Fruit fly (Drosophila melanogaster): Measurements from ENCODE around the gene CG16710.

Gene CG16710

DNA sequence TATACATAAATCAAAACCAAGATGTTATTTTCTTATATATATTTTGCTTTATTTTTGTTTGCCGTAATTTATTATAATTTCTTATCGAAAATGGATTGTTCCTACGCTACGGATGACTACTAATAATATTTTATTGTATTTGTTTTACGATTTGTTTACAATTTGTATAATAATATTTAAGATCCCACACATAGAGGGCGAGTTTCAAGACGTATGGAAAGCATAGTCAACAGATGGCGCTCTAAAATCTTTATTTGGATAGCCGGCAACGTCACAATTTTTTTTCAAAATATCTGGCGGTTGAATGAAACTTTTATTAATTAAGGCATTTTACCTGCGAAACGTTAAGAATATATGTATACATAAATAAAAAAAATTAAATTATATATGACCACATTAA is 39.6 kb downstream of the CG16710 start (continued):
- TF ChIP-seq CG3919 (GFP tag; optimal IDR thresholded peaks at IDR 0.05) (no peak), CG8319 (GFP tag; optimal IDR thresholded peaks at IDR 0.05) (no peak), topi (GFP tag; optimal IDR thresholded peaks at IDR 0.05) (no peak), svp (GFP tag) (peak; percentile 65), CG6854 (GFP tag; optimal IDR thresholded peaks at IDR 0.05) (no peak), CG8632 (GFP tag; optimal IDR thresholded peaks at IDR 0.05) (no peak), Sox102F (GFP tag; optimal IDR thresholded peaks at IDR 0.05) (no peak), CG8119 (GFP tag; IDR thresholded peaks at IDR 0.05) (no peak), net (GFP tag; optimal IDR thresholded peaks at IDR 0.05) (no peak), cyc (GFP tag; optimal IDR thresholded peaks at IDR 0.05) (peak; percentile 7), CG3032 (tag; optimal IDR thresholded peaks at IDR 0.05) (peak; percentile 20), esn (GFP tag; optimal IDR thresholded peaks at IDR 0.05) (no peak), vri (GFP tag; optimal IDR thresholded peaks at IDR 0.05) (no peak), lz (GFP tag; optimal IDR thresholded peaks at IDR 0.05) (peak; percentile 18), spab (GFP tag; optimal IDR thresholded peaks at IDR 0.05) (no peak), Sox15 (GFP tag; optimal IDR thresholded peaks at IDR 0.05) (no peak), Sox14 (GFP tag; optimal IDR thresholded peaks at IDR 0.05) (no peak), dac (GFP tag; optimal IDR thresholded peaks at IDR 0.05) (no peak), Eip93F (GFP tag; optimal IDR thresholded peaks at IDR 0.05) (no peak), CG11294 (GFP tag; IDR thresholded peaks at IDR 0.05) (no peak), CG11762 (GFP tag; optimal IDR thresholded peaks at IDR 0.05; ENCODE audit: insufficient read depth) (no peak), Hr39 (GFP tag; optimal IDR thresholded peaks at IDR 0.05) (peak; percentile 13), CG4318 (GFP tag; optimal IDR thresholded peaks at IDR 0.05) (no peak)

DNA sequence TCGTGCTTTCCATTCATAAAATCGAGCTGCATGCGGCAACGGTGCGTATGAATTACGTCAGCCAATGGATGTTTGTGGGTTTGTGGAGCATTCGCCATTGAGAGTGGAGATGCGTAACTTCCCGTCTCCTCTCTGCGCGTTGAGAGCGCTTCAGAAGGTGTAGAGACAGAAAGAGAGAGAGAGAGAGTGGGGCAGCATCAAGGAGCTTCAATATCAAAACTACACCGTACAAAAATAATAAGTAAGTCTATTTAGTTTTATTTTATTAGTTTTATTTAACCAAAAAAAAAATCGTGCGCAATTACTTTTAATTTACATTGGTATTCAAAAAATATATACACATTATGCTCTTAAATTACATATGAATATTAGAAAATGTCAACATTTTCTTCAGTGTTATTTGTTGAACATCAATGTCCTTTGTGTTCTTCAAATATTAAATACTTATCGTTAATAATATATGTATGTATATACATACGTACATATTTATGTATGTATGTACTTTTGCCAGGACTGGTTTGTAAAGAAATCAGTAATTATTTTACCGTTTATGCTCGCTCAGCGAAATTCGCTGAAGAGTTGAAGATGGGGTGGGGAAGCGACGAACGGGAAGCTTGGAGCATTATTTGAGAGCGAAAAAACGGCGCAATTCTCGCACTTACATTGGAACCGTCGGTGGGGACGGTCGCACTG is 40.5 kb downstream of the CG16710 start, which contains the start of gene CG10365:
CG10365 (plus strand) TSS at position 652 of the 693 bp plus-strand sequence.
- TF ChIP-seq CG10669 (GFP tag; optimal IDR thresholded peaks at IDR 0.05) (peak; percentile 63), pdm3 (GFP tag; optimal IDR thresholded peaks at IDR 0.05) (peak; percentile 79), Blimp-1 (GFP tag; optimal IDR thresholded peaks at IDR 0.05) (peak; percentile 59), CG7368 (GFP tag; optimal IDR thresholded peaks at IDR 0.05) (peak; percentile 89), CG9139 (GFP tag; optimal IDR thresholded peaks at IDR 0.05) (peak; percentile 55), fkh (GFP tag; optimal IDR thresholded peaks at IDR 0.05) (no peak), CG15336 (GFP tag; IDR thresholded peaks at IDR 0.05) (peak; percentile 97), Sox14 (GFP tag; optimal IDR thresholded peaks at IDR 0.05) (peak; percentile 57), spab (GFP tag; optimal IDR thresholded peaks at IDR 0.05) (peak; percentile 81), ss (GFP tag; optimal IDR thresholded peaks at IDR 0.05) (peak; percentile 83 to 86), CG34406 (GFP tag; optimal IDR thresholded peaks at IDR 0.05) (peak; percentile 96), CG11762 (GFP tag; optimal IDR thresholded peaks at IDR 0.05; ENCODE audit: insufficient read depth) (peak; percentile 89), Ets21C (GFP tag; optimal IDR thresholded peaks at IDR 0.05) (no peak), CG16779 (tag; optimal IDR thresholded peaks at IDR 0.05) (peak; percentile 67), Eip75B (GFP tag; optimal IDR thresholded peaks at IDR 0.05) (peak; percentile 80), Hr39 (GFP tag; optimal IDR thresholded peaks at IDR 0.05) (peak; percentile 32), CG8319 (GFP tag; optimal IDR thresholded peaks at IDR 0.05) (peak; percentile 79), esn (GFP tag; optimal IDR thresholded peaks at IDR 0.05) (peak; percentile 92), eg (GFP tag; IDR thresholded peaks at IDR 0.05) (peak; percentile 95), vri (GFP tag; optimal IDR thresholded peaks at IDR 0.05) (peak; percentile 92), CG6854 (GFP tag; optimal IDR thresholded peaks at IDR 0.05) (peak; percentile 14), fd85E (GFP tag; optimal IDR thresholded peaks at IDR 0.05) (peak; percentile 81), fd59A (GFP tag; optimal IDR thresholded peaks at IDR 0.05) (peak; percentile 64), CG3919 (GFP tag; optimal IDR thresholded peaks at IDR 0.05) (peak; percentile 92), Sox102F (GFP tag; optimal IDR thresholded peaks at IDR 0.05) (peak; percentile 68), CG31627 (GFP tag; optimal IDR thresholded peaks at IDR 0.05) (peak; percentile 52), dsx (GFP tag; optimal IDR thresholded peaks at IDR 0.05; ENCODE audit: poor library complexity, severe bottlenecking) (peak; percentile 80), CG8119 (GFP tag; IDR thresholded peaks at IDR 0.05) (peak; percentile 97), Hr38 (GFP tag; optimal IDR thresholded peaks at IDR 0.05) (no peak), CG6163 (GFP tag; IDR thresholded peaks at IDR 0.05) (peak; percentile 90), Lpt (GFP tag; optimal IDR thresholded peaks at IDR 0.05) (peak; percentile 87), CG11294 (GFP tag; IDR thresholded peaks at IDR 0.05) (peak; percentile 77; the same call in 1 of the 2 replicates), CG6792 (GFP tag; optimal IDR thresholded peaks at IDR 0.05) (peak; percentile 91), Eip93F (GFP tag; optimal IDR thresholded peaks at IDR 0.05) (peak; percentile 44), Hr4 (GFP tag; optimal IDR thresholded peaks at IDR 0.05) (peak; percentile 80), achi (GFP tag; optimal IDR thresholded peaks at IDR 0.05) (peak; percentile 92), Smox (GFP tag; optimal IDR thresholded peaks at IDR 0.05) (peak; percentile 87)
